Worm (Caenorhabditis elegans): ENCODE results near the gene T28A11.3.

T28A11.3 gene

DNA sequence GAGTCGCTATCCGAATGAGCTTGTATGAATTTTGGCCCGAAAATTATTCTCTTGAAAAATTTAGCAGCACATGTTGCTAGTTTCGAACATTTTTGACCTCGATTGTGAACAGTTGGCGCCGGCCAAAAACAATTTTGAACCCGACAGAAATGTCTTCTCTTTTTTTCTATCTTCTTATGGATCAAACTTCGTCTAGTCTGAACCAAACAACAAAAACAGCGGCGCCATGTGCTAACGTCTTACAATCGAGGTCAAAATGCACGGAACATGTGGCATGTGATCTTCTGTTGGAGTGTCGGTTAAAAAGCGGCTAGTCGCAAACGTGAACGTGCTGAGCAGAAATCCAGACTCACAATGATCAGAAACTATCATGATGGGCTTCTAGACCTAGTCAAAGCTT lies 1.1 kb downstream of the T28A11.3 start:
- peak; percentile 9 for TF ChIP-seq K12H6.12 (tag; optimal IDR thresholded peaks at IDR 0.05)
- no peak for TF ChIP-seq ceh-27 (GFP tag; optimal IDR thresholded peaks at IDR 0.05)

DNA sequence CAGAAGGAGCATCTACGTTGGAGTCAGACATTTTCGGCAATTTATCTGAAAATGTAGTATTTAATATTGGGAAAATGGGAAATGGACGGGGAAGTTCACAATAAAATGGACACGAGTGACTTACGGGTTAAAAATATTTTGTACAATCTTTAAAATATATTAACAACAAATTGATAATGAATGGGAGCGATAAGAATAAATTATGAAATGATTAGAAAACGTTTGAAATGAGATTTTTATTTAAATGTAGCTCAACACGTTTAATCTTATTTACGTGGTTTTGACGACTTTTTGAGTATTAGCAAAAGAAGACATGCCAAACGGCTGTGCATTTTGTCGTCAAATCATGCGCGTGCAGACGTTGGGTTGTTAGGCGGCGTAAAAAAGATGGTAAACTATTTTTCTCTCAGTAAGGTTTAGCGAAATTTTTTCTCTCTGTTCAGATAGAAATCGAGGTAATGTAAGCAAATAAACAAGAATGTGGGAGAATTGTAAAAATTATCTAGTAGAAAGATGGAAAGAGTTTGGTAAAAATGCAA lies 3.0 kb downstream of the T28A11.3 start, which contains the start of gene fbxa-64:
TSS of gene fbxa-64 (minus strand) at position 51 of the 539 bp plus-strand sequence.
- TF ChIP-seq let-526 (GFP tag; IDR thresholded peaks at IDR 0.05) (no peak), lin-54 (GFP tag; optimal IDR thresholded peaks at IDR 0.05) (no peak), lag-1 (GFP tag; IDR thresholded peaks at IDR 0.05) (no peak), hmg-20 (GFP tag; IDR thresholded peaks at IDR 0.05) (no peak), lin-40 (tag; optimal IDR thresholded peaks at IDR 0.05) (no peak), ztf-25 (GFP tag; IDR thresholded peaks at IDR 0.05) (no peak), tlf-1 (GFP tag; optimal IDR thresholded peaks at IDR 0.05) (no peak), nhr-27 (tag; optimal IDR thresholded peaks at IDR 0.05) (no peak), madf-6 (GFP tag; IDR thresholded peaks at IDR 0.05) (no peak), B0019.2 (GFP tag; conservative IDR thresholded peaks at IDR 0.05) (no peak), ceh-27 (GFP tag; optimal IDR thresholded peaks at IDR 0.05) (no peak), ceh-100 (GFP tag; IDR thresholded peaks at IDR 0.05) (no peak), F33H1.4 (GFP tag; IDR thresholded peaks at IDR 0.05) (no peak), snpc-1.1 (tag; optimal IDR thresholded peaks at IDR 0.05; ENCODE audit: insufficient read depth) (no peak), snpc-1.3 (tag; optimal IDR thresholded peaks at IDR 0.05; ENCODE audit: insufficient read depth) (no peak), let-607 (tag; optimal IDR thresholded peaks at IDR 0.05) (no peak), B0336.3 (GFP tag; IDR thresholded peaks at IDR 0.05) (no peak), unc-130 (GFP tag; optimal IDR thresholded peaks at IDR 0.05) (no peak), nhr-90 (tag; optimal IDR thresholded peaks at IDR 0.05) (no peak), aptf-2 (GFP tag; conservative IDR thresholded peaks at IDR 0.05) (no peak)

DNA sequence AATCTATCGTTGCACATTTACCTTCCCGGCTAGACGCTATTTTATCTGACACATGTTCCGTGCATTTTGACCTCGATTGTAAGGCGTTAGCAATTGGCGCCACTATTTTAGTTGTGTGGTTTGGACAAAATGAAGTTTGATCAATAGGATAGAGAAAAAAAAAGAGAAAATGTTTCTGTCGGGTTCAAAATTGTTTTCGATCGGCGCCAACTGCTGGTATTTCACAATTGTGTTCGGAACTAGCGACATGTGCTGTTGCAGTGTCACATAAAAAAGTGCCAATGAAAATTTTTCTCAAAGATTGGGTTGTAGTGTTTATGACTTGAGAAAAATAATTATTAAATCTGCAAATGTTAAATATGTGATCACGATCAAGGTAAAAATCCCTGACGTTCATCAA lies 4.0 kb downstream of the T28A11.3 start:
- TF ChIP-seq cebp-1 (GFP tag; IDR thresholded peaks at IDR 0.05): no peak
- no peak for TF ChIP-seq cebp-1 (tag; optimal IDR thresholded peaks at IDR 0.05)
- TF ChIP-seq bed-1 (GFP tag; IDR thresholded peaks at IDR 0.05): no peak
- no peak for TF ChIP-seq snpc-4 (GFP tag; optimal IDR thresholded peaks at IDR 0.05)
- TF ChIP-seq snpc-4 (tag; optimal IDR thresholded peaks at IDR 0.05): no peak
- no peak for TF ChIP-seq F33H1.4 (GFP tag; IDR thresholded peaks at IDR 0.05)
- no peak for TF ChIP-seq C17E4.6 (GFP tag; IDR thresholded peaks at IDR 0.05)
- TF ChIP-seq C06A6.2 (GFP tag; conservative IDR thresholded peaks at IDR 0.05): no peak
- TF ChIP-seq unc-62 (GFP tag; optimal IDR thresholded peaks at IDR 0.05): no peak
- TF ChIP-seq nhr-27 (tag; optimal IDR thresholded peaks at IDR 0.05): no peak
- TF ChIP-seq sea-2 (GFP tag; IDR thresholded peaks at IDR 0.05): no peak
- TF ChIP-seq ztf-18 (tag; optimal IDR thresholded peaks at IDR 0.05): no peak
- TF ChIP-seq aptf-2 (GFP tag; conservative IDR thresholded peaks at IDR 0.05): no peak
- TF ChIP-seq ZK185.1 (tag; optimal IDR thresholded peaks at IDR 0.05; ENCODE audit: poor library complexity, severe bottlenecking): no peak
- TF ChIP-seq ceh-79 (tag; optimal IDR thresholded peaks at IDR 0.05): no peak
- TF ChIP-seq unc-130 (GFP tag; optimal IDR thresholded peaks at IDR 0.05): no peak
- TF ChIP-seq ztf-22 (GFP tag; optimal IDR thresholded peaks at IDR 0.05): no peak
- TF ChIP-seq lin-40 (tag; optimal IDR thresholded peaks at IDR 0.05): no peak
- TF ChIP-seq dox-1 (GFP tag; IDR thresholded peaks at IDR 0.05): no peak

Data from whole organism, young adult.